Worm (Caenorhabditis elegans) whole organism, L4 larva: Measurements from ENCODE around the gene C50D2.2.

Experiments used
- aly-2 ChIP-seq: sonication (generic microtip); optimal IDR thresholded peaks from 2 replicates; lab custom pipeline; 2018; ENCODE audit warnings: missing biosample characterization, missing genetic modification characterization
- nhr-11 ChIP-seq: fragments of 150-350 bp; optimal IDR thresholded peaks from 2 replicates; lab custom pipeline; 2014; ENCODE audit warnings: missing biosample characterization, missing genetic modification characterization

DNA sequence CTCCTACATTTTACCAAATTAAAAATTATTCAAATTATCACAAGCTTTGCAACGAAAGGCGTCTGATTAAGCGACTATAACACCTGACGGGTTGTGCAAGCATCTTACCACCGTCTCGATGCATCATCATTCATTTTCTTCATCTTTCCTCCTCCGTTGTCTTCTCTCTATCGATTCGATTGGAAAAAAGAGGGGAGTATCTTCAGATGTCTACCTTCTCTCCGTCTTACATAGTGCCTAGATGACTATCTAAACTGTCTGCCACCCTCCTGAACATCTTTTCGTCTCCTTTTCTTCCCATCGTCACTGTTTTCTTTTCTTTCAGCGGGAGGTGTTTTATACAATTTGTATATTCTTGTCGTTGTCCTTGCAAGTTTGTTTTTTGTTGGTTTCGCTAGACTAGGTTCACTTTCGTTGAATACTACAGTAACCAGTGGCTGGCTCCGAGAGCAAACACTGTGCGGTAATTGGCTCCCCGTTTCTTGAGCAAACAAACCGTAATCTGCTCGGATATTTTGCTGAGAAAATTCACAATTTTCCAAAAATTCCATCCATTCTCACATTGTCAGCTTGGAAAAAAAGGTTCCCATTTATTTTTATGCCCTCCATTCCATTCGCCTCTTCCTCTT, 50.4 kb downstream of the C50D2.2 start:
- no peak for TF ChIP-seq nhr-11 (tag; lab: Kevin White, UChicago)
- no peak for TF ChIP-seq aly-2 (tag; lab: Kevin White, UChicago)
